Worm (Caenorhabditis elegans) whole organism, L3 larva: ENCODE results near the gene pad-2.

ENCODE experiments used
- R02D3.7 ChIP-seq: fragments of 150-350 bp; optimal IDR thresholded peaks from 2 replicates; lab custom pipeline; 2014; ENCODE audit warnings: missing biosample characterization, missing genetic modification characterization
- ZK546.5 ChIP-seq: sonication (generic microtip); optimal IDR thresholded peaks from 2 replicates; lab custom pipeline; 2017; ENCODE audit warnings: missing biosample characterization, missing genetic modification characterization
- ama-1 ChIP-seq: fragments of 150-350 bp; optimal IDR thresholded peaks from 2 replicates; lab custom pipeline; 2018
- ceh-28 ChIP-seq: fragments of 150-350 bp; optimal IDR thresholded peaks from 2 replicates; lab custom pipeline; 2014; ENCODE audit warnings: missing biosample characterization, missing genetic modification reagents, missing genetic modification characterization
- ceh-82 ChIP-seq: fragments of 150-350 bp; optimal IDR thresholded peaks from 2 replicates; lab custom pipeline; 2014; ENCODE audit warnings: missing biosample characterization, missing genetic modification characterization
- daf-12 ChIP-seq: fragments of 150-350 bp; optimal IDR thresholded peaks from 2 replicates; lab custom pipeline; 2014; ENCODE audit warnings: missing biosample characterization, missing genetic modification reagents, missing genetic modification characterization
- egl-27 ChIP-seq: sonication (generic microtip); optimal IDR thresholded peaks from 4 replicates; lab custom pipeline; 2017; ENCODE audit warnings: missing biosample characterization, missing genetic modification reagents, missing genetic modification characterization
- egl-5 ChIP-seq: fragments of 150-350 bp; optimal IDR thresholded peaks from 2 replicates; lab custom pipeline; 2017; ENCODE audit warnings: missing biosample characterization, missing genetic modification reagents, missing genetic modification characterization, inconsistent platforms
- elt-1 ChIP-seq: fragments of 150-350 bp; optimal IDR thresholded peaks from 2 replicates; lab custom pipeline; 2014; ENCODE audit warnings: missing biosample characterization, missing genetic modification characterization
- elt-3 ChIP-seq, 3 experiments: fragments of 150-350 bp in 1 of 3; sonication (generic microtip) in 2 of 3; optimal IDR thresholded peaks; 2 replicates in 2 of 3; 4 replicates in 1 of 3; lab custom pipeline; 2014 to 2017; ENCODE audit warnings: missing biosample characterization in 3 of 3, missing genetic modification characterization in 3 of 3
- fkh-10 ChIP-seq: sonication (generic microtip); optimal IDR thresholded peaks from 2 replicates; lab custom pipeline; 2017; ENCODE audit warnings: missing biosample characterization, missing genetic modification reagents, missing genetic modification characterization
- fos-1 ChIP-seq: fragments of 150-350 bp; optimal IDR thresholded peaks from 2 replicates; lab custom pipeline; 2014; ENCODE audit warnings: missing biosample characterization, missing genetic modification characterization
- hmg-11 ChIP-seq: sonication (generic microtip); optimal IDR thresholded peaks from 2 replicates; lab custom pipeline; 2016; ENCODE audit warnings: missing genetic modification characterization, missing compliant biosample characterization
- jun-1 ChIP-seq: fragments of 150-350 bp; optimal IDR thresholded peaks from 2 replicates; lab custom pipeline; 2014; ENCODE audit warnings: missing biosample characterization, missing genetic modification reagents, missing genetic modification characterization
- lin-39 ChIP-seq: fragments of 150-350 bp; optimal IDR thresholded peaks from 2 replicates; lab custom pipeline; 2018; ENCODE audit warnings: missing biosample characterization, missing genetic modification reagents, missing genetic modification characterization
- lsy-12 ChIP-seq: sonication (generic microtip); optimal IDR thresholded peaks from 2 replicates; lab custom pipeline; 2016; ENCODE audit warnings: mild to moderate bottlenecking, missing genetic modification characterization, missing compliant biosample characterization
- mml-1 ChIP-seq: fragments of 150-350 bp; sonication (generic microtip); optimal IDR thresholded peaks from 3 replicates; lab custom pipeline; 2014; ENCODE audit warnings: missing biosample characterization, missing genetic modification characterization
- nfya-1 ChIP-seq: sonication (generic microtip); optimal IDR thresholded peaks from 2 replicates; lab custom pipeline; 2017; ENCODE audit warnings: missing genetic modification characterization, mild to moderate bottlenecking, missing compliant biosample characterization, antibody characterized with exemption, moderate library complexity; ENCODE audit not compliant: insufficient read depth
- nhr-12 ChIP-seq: fragments of 150-350 bp; optimal IDR thresholded peaks from 2 replicates; lab custom pipeline; 2014; ENCODE audit warnings: missing biosample characterization, missing genetic modification characterization
- nhr-23 ChIP-seq: fragments of 150-350 bp; optimal IDR thresholded peaks from 2 replicates; lab custom pipeline; 2014; ENCODE audit warnings: missing biosample characterization, missing genetic modification reagents, missing genetic modification characterization
- nhr-237 ChIP-seq: fragments of 150-350 bp; optimal IDR thresholded peaks from 2 replicates; lab custom pipeline; 2014; ENCODE audit warnings: missing biosample characterization, missing genetic modification characterization
- nhr-25 ChIP-seq: sonication (generic microtip); optimal IDR thresholded peaks from 2 replicates; lab custom pipeline; 2017; ENCODE audit warnings: missing biosample characterization, missing genetic modification characterization
- nhr-28 ChIP-seq: fragments of 150-350 bp; optimal IDR thresholded peaks from 2 replicates; lab custom pipeline; 2014; ENCODE audit warnings: missing biosample characterization, missing genetic modification characterization
- nhr-43 ChIP-seq: sonication (generic microtip); optimal IDR thresholded peaks from 2 replicates; lab custom pipeline; 2016; ENCODE audit warnings: mild to moderate bottlenecking, missing genetic modification characterization, missing compliant biosample characterization; ENCODE audit not compliant: poor library complexity, severe bottlenecking
- nhr-67 ChIP-seq: fragments of 150-350 bp; optimal IDR thresholded peaks from 2 replicates; lab custom pipeline; 2014; ENCODE audit warnings: missing biosample characterization, missing genetic modification characterization
- nhr-76 ChIP-seq: fragments of 150-350 bp; sonication (generic microtip); optimal IDR thresholded peaks from 5 replicates; lab custom pipeline; 2014; ENCODE audit warnings: missing biosample characterization, missing genetic modification characterization
- nhr-77 ChIP-seq: fragments of 150-350 bp; optimal IDR thresholded peaks from 2 replicates; lab custom pipeline; 2014; ENCODE audit warnings: missing biosample characterization, missing genetic modification characterization
- pha-4 ChIP-seq: fragments of 150-350 bp; optimal IDR thresholded peaks from 2 replicates; lab custom pipeline; 2014; ENCODE audit warnings: missing biosample characterization, missing genetic modification reagents, missing genetic modification characterization
- pqm-1 ChIP-seq: fragments of 150-350 bp; optimal IDR thresholded peaks from 2 replicates; lab custom pipeline; 2017; ENCODE audit warnings: missing biosample characterization, missing genetic modification characterization, inconsistent platforms
- sea-2 ChIP-seq: fragments of 150-350 bp; sonication (generic microtip); optimal IDR thresholded peaks from 4 replicates; lab custom pipeline; 2014; ENCODE audit warnings: missing biosample characterization, missing genetic modification reagents, missing genetic modification characterization
- snpc-4 ChIP-seq: fragments of 150-350 bp; optimal IDR thresholded peaks from 2 replicates; lab custom pipeline; 2014; ENCODE audit warnings: missing biosample characterization, missing genetic modification characterization
- unc-39 ChIP-seq: sonication (generic microtip); optimal IDR thresholded peaks from 4 replicates; lab custom pipeline; 2017; ENCODE audit warnings: missing biosample characterization, missing genetic modification characterization
- unc-62 ChIP-seq: fragments of 150-350 bp; sonication (generic microtip); optimal IDR thresholded peaks from 4 replicates; lab custom pipeline; 2014; ENCODE audit warnings: missing biosample characterization, missing genetic modification reagents, missing genetic modification characterization
- zag-1 ChIP-seq: fragments of 150-350 bp; optimal IDR thresholded peaks from 2 replicates; lab custom pipeline; 2014; ENCODE audit warnings: missing biosample characterization, missing genetic modification characterization
- ztf-11 ChIP-seq: fragments of 150-350 bp; optimal IDR thresholded peaks from 2 replicates; lab custom pipeline; 2014; ENCODE audit warnings: missing biosample characterization, missing genetic modification characterization

The pad-2 gene

DNA sequence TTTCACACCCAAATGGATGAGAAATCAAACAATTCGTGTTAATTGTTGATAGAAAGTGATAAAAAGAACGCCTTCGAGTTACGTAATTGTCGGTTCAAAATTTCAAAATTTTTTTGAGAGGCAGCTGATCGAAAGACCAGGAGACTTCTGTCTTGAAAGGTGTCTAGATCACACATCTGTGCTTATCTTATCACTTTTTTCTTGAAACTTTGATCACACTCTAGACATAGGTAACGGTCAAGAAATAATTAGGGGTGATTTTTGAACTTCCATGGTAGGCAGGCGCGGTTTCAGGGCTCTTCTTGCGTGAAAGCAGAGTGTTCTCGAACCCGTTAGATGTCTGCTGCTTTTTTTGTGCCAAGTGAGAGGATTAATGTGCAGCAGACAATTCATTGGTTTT, 14.4 kb downstream of the pad-2 start:
- no peak for TF ChIP-seq nfya-1
- TF ChIP-seq elt-3 (tag; optimal IDR thresholded peaks at IDR 0.05; lab: Kevin White, UChicago), result peak in 1 of 3 experiments; percentile 56

DNA sequence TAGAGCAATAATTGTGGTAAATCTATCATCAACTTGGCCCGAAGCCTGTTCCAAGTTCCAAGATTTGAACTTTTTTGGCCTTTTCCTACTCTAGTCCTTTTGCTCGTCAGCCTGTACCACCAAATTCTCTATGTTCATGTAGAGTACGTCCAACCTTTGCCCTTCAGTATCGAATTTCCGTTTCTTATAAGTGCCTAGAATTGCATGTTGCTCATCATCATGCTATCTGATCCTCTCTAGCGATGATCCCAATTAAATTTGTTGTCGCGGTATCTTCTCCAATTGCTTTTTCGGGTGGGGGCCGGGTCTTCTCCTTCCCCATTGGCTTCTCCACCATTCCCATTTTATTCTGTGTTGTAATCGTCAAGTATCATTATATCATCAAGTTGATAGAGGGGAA, 15.0 kb downstream of the pad-2 start:
- no peak for TF ChIP-seq jun-1 (tag; lab: Kevin White, UChicago)
- no peak for TF ChIP-seq ztf-11 (tag; lab: Kevin White, UChicago)
- TF ChIP-seq egl-27 (tag; lab: Kevin White, UChicago), result no peak
- TF ChIP-seq unc-39 (tag; lab: Kevin White, UChicago), result no peak
- TF ChIP-seq nhr-23 (tag; lab: Kevin White, UChicago), result no peak
- TF ChIP-seq snpc-4 (tag; lab: Kevin White, UChicago), result no peak
- no peak for TF ChIP-seq pha-4 (tag; lab: Kevin White, UChicago)
- no peak for TF ChIP-seq mml-1 (tag; lab: Kevin White, UChicago)
- no peak for TF ChIP-seq nhr-76 (tag; lab: Kevin White, UChicago)
- no peak for TF ChIP-seq daf-12
- TF ChIP-seq nhr-43 (tag; lab: Kevin White, UChicago), result no peak
- TF ChIP-seq unc-62, result no peak
- TF ChIP-seq nhr-25, result no peak
- TF ChIP-seq zag-1 (tag; lab: Kevin White, UChicago), result no peak
- TF ChIP-seq nhr-77 (tag; lab: Kevin White, UChicago), result no peak
- no peak for TF ChIP-seq nhr-28 (tag; lab: Kevin White, UChicago)
- no peak for TF ChIP-seq nhr-237 (tag; lab: Kevin White, UChicago)
- no peak for TF ChIP-seq egl-5
- no peak for TF ChIP-seq nhr-12 (tag; lab: Kevin White, UChicago)

DNA sequence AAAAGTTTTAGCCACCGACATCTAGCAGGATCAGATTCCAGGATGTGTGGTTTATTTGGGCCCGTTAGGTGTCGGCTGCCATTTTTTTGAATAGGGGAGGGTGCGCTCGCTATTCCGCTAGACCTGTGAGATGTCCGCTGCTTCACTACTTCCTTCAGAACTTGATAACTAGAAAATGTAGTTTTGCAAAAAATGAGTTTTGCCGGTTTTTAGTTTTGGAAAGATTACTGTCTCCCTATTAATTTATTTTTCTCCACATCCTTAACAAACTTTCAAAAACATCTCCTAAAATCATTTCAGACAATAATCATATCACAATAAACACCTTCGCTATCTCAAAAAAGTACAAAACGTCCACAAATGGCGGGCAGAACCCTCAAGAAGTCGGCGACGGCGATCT, 15.9 kb downstream of the pad-2 start, which contains the start of gene vglu-2:
Gene vglu-2, plus strand, starts transcription at position 301 of the 400 bp plus-strand sequence.
- TF ChIP-seq fkh-10 (GFP tag; lab: Kevin White, UChicago) (no peak), jun-1 (tag; lab: Kevin White, UChicago) (no peak), sea-2 (GFP tag; lab: Kevin White, UChicago) (no peak), lin-39 (tag; lab: Kevin White, UChicago) (no peak), ama-1 (lab: Kevin White, UChicago) (no peak), fos-1 (tag; lab: Kevin White, UChicago) (no peak), nhr-237 (tag; lab: Kevin White, UChicago) (no peak), nhr-12 (tag; lab: Kevin White, UChicago) (no peak), elt-3 (tag; optimal IDR thresholded peaks at IDR 0.05; lab: Kevin White, UChicago) (no peak), nhr-28 (tag; lab: Kevin White, UChicago) (no peak), snpc-4 (tag; lab: Kevin White, UChicago) (no peak), unc-39 (tag; lab: Kevin White, UChicago) (no peak)

DNA sequence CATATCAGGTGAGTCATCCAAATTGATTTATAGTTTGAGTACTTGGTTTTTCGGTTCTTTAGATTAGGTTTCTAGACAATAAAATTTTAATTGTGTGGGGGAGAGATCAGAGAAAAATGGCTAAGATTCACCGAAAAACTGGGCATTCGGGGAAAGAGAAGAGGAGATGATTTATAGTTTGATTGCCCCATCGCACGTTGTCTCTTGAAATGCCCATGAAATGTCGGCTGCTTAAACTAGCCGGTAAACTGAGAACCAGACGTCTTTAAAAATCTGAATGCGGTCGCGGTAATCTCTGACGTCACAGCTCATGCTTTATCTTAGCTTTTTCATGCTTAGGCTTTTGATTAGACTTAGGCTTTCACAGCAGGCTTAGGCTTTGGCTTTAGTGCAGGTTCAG, 18.0 kb downstream of the pad-2 start:
- no peak for TF ChIP-seq ceh-82
- TF ChIP-seq ZK546.5 (tag; lab: Kevin White, UChicago), result no peak
- no peak for TF ChIP-seq elt-3 (tag; optimal IDR thresholded peaks at IDR 0.05; lab: Kevin White, UChicago)
- no peak for TF ChIP-seq lin-39 (tag; lab: Kevin White, UChicago)
- no peak for TF ChIP-seq lsy-12 (tag; lab: Kevin White, UChicago)
- TF ChIP-seq, all 47 proteins: peak for 0

DNA sequence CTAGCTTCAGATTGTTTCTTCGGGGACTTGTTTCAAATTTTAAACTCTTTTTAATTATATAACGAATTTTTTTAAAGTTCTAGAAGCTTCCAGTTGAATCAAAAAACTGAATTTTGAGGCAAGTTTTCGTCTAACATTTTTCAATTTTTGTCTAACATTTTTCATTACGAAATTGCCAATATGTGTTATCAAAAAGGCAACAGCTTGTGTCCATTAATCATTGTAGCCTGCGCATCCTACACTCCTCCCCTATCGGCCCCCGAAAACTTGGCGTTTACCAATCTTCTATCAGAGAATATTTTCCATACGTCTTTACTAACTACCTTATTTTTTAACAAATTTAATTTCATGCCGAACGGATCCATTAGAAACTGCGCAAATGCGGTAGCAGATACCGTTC, 21.2 kb downstream of the pad-2 start, which contains the start of gene vglu-3:
Gene vglu-3, plus strand, starts transcription at position 301 of the 400 bp plus-strand sequence.
- TF ChIP-seq R02D3.7 (tag; lab: Kevin White, UChicago), result no peak
- no peak for TF ChIP-seq egl-5
- no peak for TF ChIP-seq ama-1 (lab: Kevin White, UChicago)
- TF ChIP-seq ceh-82, result no peak
- TF ChIP-seq nhr-67 (tag; lab: Kevin White, UChicago), result no peak
- no peak for TF ChIP-seq hmg-11
- TF ChIP-seq zag-1 (tag; lab: Kevin White, UChicago), result no peak
- no peak for TF ChIP-seq unc-39 (tag; lab: Kevin White, UChicago)
- no peak for TF ChIP-seq elt-1
- no peak for TF ChIP-seq nhr-76 (tag; lab: Kevin White, UChicago)
- no peak for TF ChIP-seq sea-2 (GFP tag; lab: Kevin White, UChicago)
- no peak for TF ChIP-seq ceh-28 (tag; lab: Kevin White, UChicago)
- TF ChIP-seq unc-62, result no peak
- no peak for TF ChIP-seq nhr-237 (tag; lab: Kevin White, UChicago)
- TF ChIP-seq pqm-1, result no peak
- no peak for TF ChIP-seq nfya-1
- no peak for TF ChIP-seq egl-27 (tag; lab: Kevin White, UChicago)
- TF ChIP-seq jun-1 (tag; lab: Kevin White, UChicago), result no peak
- no peak for TF ChIP-seq nhr-28 (tag; lab: Kevin White, UChicago)
